Fruit fly (Drosophila melanogaster) whole organism, pupa: Measurements from ENCODE around the gene Pi3K21B.
A peak's percentile ranks its signal among the peaks of the same experiment; 100 is the strongest.

Experiments used
- CG10348 ChIP-seq: fragments of 200-800 bp; sonication (Bioruptor generic); IDR thresholded peaks from 2 replicates; pipeline ENCODE4 v1.3.6; 2022; ENCODE audit warnings: missing biosample characterization, missing genetic modification characterization
- CG12605 ChIP-seq: fragments of 200-800 bp; sonication (Bioruptor generic); IDR thresholded peaks from 2 replicates; pipeline ENCODE4 v1.3.6; 2022; ENCODE audit warnings: missing biosample characterization, missing genetic modification characterization
- CG13204 ChIP-seq: fragments of 200-800 bp; sonication (Bioruptor generic); optimal IDR thresholded peaks from 2 replicates; lab custom pipeline; 2018; ENCODE audit warnings: missing biosample characterization, mild to moderate bottlenecking, missing genetic modification characterization, moderate library complexity
- CG14655 ChIP-seq: fragments of 200-800 bp; sonication (Bioruptor generic); optimal IDR thresholded peaks from 3 replicates; lab custom pipeline; 2017; ENCODE audit warnings: mild to moderate bottlenecking, missing biosample characterization, missing genetic modification reagents, missing genetic modification characterization
- CG15710 ChIP-seq: fragments of 200-800 bp; sonication (Bioruptor generic); optimal IDR thresholded peaks from 2 replicates; lab custom pipeline; 2018; ENCODE audit warnings: missing biosample characterization, mild to moderate bottlenecking, missing genetic modification characterization, moderate library complexity
- CG17806 ChIP-seq: fragments of 200-800 bp; sonication (Bioruptor generic); optimal IDR thresholded peaks from 2 replicates; lab custom pipeline; 2018; ENCODE audit warnings: missing biosample characterization, mild to moderate bottlenecking, missing genetic modification characterization, moderate library complexity
- CG32121 ChIP-seq: fragments of 200-800 bp; sonication (Bioruptor generic); IDR thresholded peaks from 2 replicates; pipeline ENCODE4 v1.3.6; 2022; ENCODE audit warnings: missing biosample characterization, missing genetic modification characterization
- CG4496 ChIP-seq: fragments of 200-800 bp; sonication (Bioruptor generic); IDR thresholded peaks from 3 replicates; pipeline ENCODE4 v1.3.6; 2022; ENCODE audit warnings: missing biosample characterization, missing genetic modification characterization
- CG8159 ChIP-seq: fragments of 200-800 bp; sonication (Bioruptor generic); optimal IDR thresholded peaks from 3 replicates; lab custom pipeline; 2018; ENCODE audit warnings: missing biosample characterization, mild to moderate bottlenecking, missing genetic modification characterization, moderate library complexity
- CG8301 ChIP-seq: fragments of 200-800 bp; sonication (Bioruptor generic); optimal IDR thresholded peaks from 2 replicates; lab custom pipeline; 2018; ENCODE audit warnings: missing biosample characterization, mild to moderate bottlenecking, missing genetic modification characterization
- CG9948 ChIP-seq: fragments of 200-800 bp; sonication (Bioruptor generic); optimal IDR thresholded peaks from 2 replicates; lab custom pipeline; 2018; ENCODE audit warnings: missing biosample characterization, mild to moderate bottlenecking, missing genetic modification characterization, moderate library complexity
- D1 ChIP-seq: fragments of 200-800 bp; sonication (Bioruptor generic); optimal IDR thresholded peaks from 2 replicates; lab custom pipeline; 2018; ENCODE audit warnings: missing biosample characterization, mild to moderate bottlenecking, missing genetic modification characterization, moderate library complexity
- EcR ChIP-seq: fragments of 200-800 bp; sonication (Bioruptor generic); optimal IDR thresholded peaks from 3 replicates; lab custom pipeline; 2019; ENCODE audit warnings: missing biosample characterization, missing genetic modification characterization, mild to moderate bottlenecking, moderate library complexity, missing genetic modification reagents
- Ets98B ChIP-seq: fragments of 200-800 bp; sonication (Bioruptor generic); IDR thresholded peaks from 2 replicates; pipeline ENCODE4 v1.3.6; 2022; ENCODE audit warnings: missing biosample characterization, missing genetic modification characterization
- Pif1A ChIP-seq: fragments of 200-800 bp; sonication (Bioruptor generic); optimal IDR thresholded peaks from 3 replicates; lab custom pipeline; 2016; ENCODE audit warnings: missing biosample characterization, missing genetic modification characterization
- Pif1B ChIP-seq: fragments of 200-800 bp; sonication (Bioruptor generic); optimal IDR thresholded peaks from 3 replicates; lab custom pipeline; 2016; ENCODE audit warnings: missing biosample characterization, missing genetic modification characterization
- Snoo ChIP-seq: fragments of 200-800 bp; sonication (Bioruptor generic); optimal IDR thresholded peaks from 3 replicates; lab custom pipeline; 2017; ENCODE audit warnings: missing biosample characterization, mild to moderate bottlenecking, missing genetic modification characterization, inconsistent platforms
- fd96Ca ChIP-seq: fragments of 200-800 bp; sonication (Bioruptor generic); IDR thresholded peaks from 3 replicates; pipeline ENCODE4 v1.3.6; 2022; ENCODE audit warnings: missing biosample characterization, missing genetic modification characterization
- gl ChIP-seq: fragments of 200-800 bp; sonication (Bioruptor generic); optimal IDR thresholded peaks from 2 replicates; lab custom pipeline; 2018; ENCODE audit warnings: missing biosample characterization, mild to moderate bottlenecking, missing genetic modification characterization
- rn ChIP-seq: fragments of 200-800 bp; sonication (Bioruptor generic); IDR thresholded peaks from 2 replicates; pipeline ENCODE4 v1.3.6; 2022; ENCODE audit warnings: missing biosample characterization, missing genetic modification characterization

Gene Pi3K21B

dm6 chr2L:289044-289443 is 8.6 kb upstream of the Pi3K21B start, which contains the start of gene Amnionless:
Amnionless (minus strand) TSS chr2L:289144.
- TF ChIP-seq CG9948 (tag; lab: Kevin White, UChicago) (no peak), CG8301 (no peak), gl (no peak), CG10348 (GFP tag; lab: Robert Waterston, UW) (no peak), CG17806 (no peak)

- TF ChIP-seq EcR (GFP tag; lab: Kevin White, UChicago) (peak; percentile 73), rn (GFP tag; lab: Robert Waterston, UW) (no peak), CG14655 (GFP tag; lab: Kevin White, UChicago) (no peak)
- TF ChIP-seq, all 21 proteins: peak for 1
Measured at dm6 chr2L:290373-290772, 7.3 kb upstream of the Pi3K21B start.

- TF ChIP-seq CG10348 (GFP tag; lab: Robert Waterston, UW) (no peak), Snoo (no peak), rn (GFP tag; lab: Robert Waterston, UW) (no peak), D1 (tag; lab: Kevin White, UChicago) (no peak), CG9948 (tag; lab: Kevin White, UChicago) (no peak)
Measured at dm6 chr2L:290949-291348, 6.7 kb upstream of the Pi3K21B start.

- TF ChIP-seq Pif1B (GFP tag; lab: Kevin White, UChicago), result no peak
- TF ChIP-seq Snoo, result no peak
- TF ChIP-seq CG17806, result no peak
- no peak for TF ChIP-seq CG8301
- no peak for TF ChIP-seq CG32121
- TF ChIP-seq fd96Ca (GFP tag; lab: Robert Waterston, UW), result 0 out of 3 replicates have a peak, but pooled peaks have one; percentile 7
- TF ChIP-seq D1 (tag; lab: Kevin White, UChicago), result no peak
- TF ChIP-seq CG15710 (tag; lab: Kevin White, UChicago), result no peak
- TF ChIP-seq CG4496 (GFP tag; lab: Robert Waterston, UW), result 0 out of 3 replicates have a peak, but pooled peaks have one; percentile 25
- no peak for TF ChIP-seq CG13204 (GFP tag; lab: Kevin White, UChicago)
Measured at dm6 chr2L:291657-292056, 6.0 kb upstream of the Pi3K21B start, which contains the start of gene CG3625. CG3625 (minus strand) TSS chr2L:291795.

dm6 chr2L:292301-292700 is 5.4 kb upstream of the Pi3K21B start, which contains the start of gene CG11562:
CG11562 (plus strand) TSS chr2L:292419.
- no peak for TF ChIP-seq CG8301
- no peak for TF ChIP-seq CG12605
- no peak; the same call in 1 of the 2 replicates for TF ChIP-seq Ets98B
- no peak for TF ChIP-seq CG10348 (GFP tag; lab: Robert Waterston, UW)
- TF ChIP-seq Pif1B (GFP tag; lab: Kevin White, UChicago), result no peak
- no peak for TF ChIP-seq rn (GFP tag; lab: Robert Waterston, UW)

- TF ChIP-seq EcR (GFP tag; lab: Kevin White, UChicago) (peak; percentile 99), fd96Ca (GFP tag; lab: Robert Waterston, UW) (no peak)
Measured at dm6 chr2L:294452-295362, 3.0 kb upstream of the Pi3K21B start, which contains the start of the genes U2af38 and Stip1. U2af38 (minus strand) TSS chr2L:294681. Stip1 (plus strand) TSS chr2L:295122.

dm6 chr2L:298285-298644 is 585 bp downstream of the Pi3K21B start:
- peak; percentile 79 for TF ChIP-seq CG13204 (GFP tag; lab: Kevin White, UChicago)
- TF ChIP-seq CG9948 (tag; lab: Kevin White, UChicago), result no peak
- TF ChIP-seq fd96Ca (GFP tag; lab: Robert Waterston, UW), result peak; percentile 16; the same call in 1 of the 3 replicates
- TF ChIP-seq CG32121, result peak; percentile 62; the same call in 1 of the 2 replicates
- no peak for TF ChIP-seq D1 (tag; lab: Kevin White, UChicago)
- TF ChIP-seq CG8159 (tag; lab: Kevin White, UChicago), result no peak
- peak; percentile 22; the same call in 1 of the 2 replicates for TF ChIP-seq Ets98B
- TF ChIP-seq CG15710 (tag; lab: Kevin White, UChicago), result no peak
- no peak for TF ChIP-seq CG14655 (GFP tag; lab: Kevin White, UChicago)
- TF ChIP-seq CG12605, result no peak
- no peak for TF ChIP-seq gl
- TF ChIP-seq, all 21 proteins: peak for 4

dm6 chr2L:299038-299437 is 1.4 kb downstream of the Pi3K21B start:
- no peak for TF ChIP-seq CG14655 (GFP tag; lab: Kevin White, UChicago)
- no peak for TF ChIP-seq Pif1A (GFP tag; lab: Kevin White, UChicago)
- no peak for TF ChIP-seq Pif1B (GFP tag; lab: Kevin White, UChicago)
- no peak for TF ChIP-seq CG13204 (GFP tag; lab: Kevin White, UChicago)
- TF ChIP-seq CG17806, result no peak
- no peak for TF ChIP-seq CG12605
- no peak for TF ChIP-seq CG8301
- no peak for TF ChIP-seq CG9948 (tag; lab: Kevin White, UChicago)
- no peak; the same call in 2 of the 3 replicates for TF ChIP-seq fd96Ca (GFP tag; lab: Robert Waterston, UW)
